Worm (Caenorhabditis elegans) whole organism, mixed stage, embryonic: ENCODE measurements around the gene slc-17.7.

Source experiments
- M03D4.4 ChIP-seq: sonication (generic microtip); optimal IDR thresholded peaks from 2 replicates; lab custom pipeline; 2017; ENCODE audit warnings: mild to moderate bottlenecking, missing genetic modification characterization, missing compliant biosample characterization
- bed-3 ChIP-seq: fragments of 200-800 bp; sonication (Bioruptor generic); optimal IDR thresholded peaks from 3 replicates; lab custom pipeline; 2018; ENCODE audit warnings: mild to moderate bottlenecking, missing genetic modification characterization, moderate library complexity, missing compliant biosample characterization
- ceh-39 ChIP-seq: fragments of 150-350 bp; optimal IDR thresholded peaks from 2 replicates; lab custom pipeline; 2014; ENCODE audit warnings: missing biosample characterization, missing genetic modification characterization
- ceh-43 ChIP-seq: fragments of 200-800 bp; sonication (Bioruptor generic); optimal IDR thresholded peaks from 2 replicates; lab custom pipeline; 2018; ENCODE audit warnings: mild to moderate bottlenecking, missing genetic modification characterization, moderate library complexity, missing compliant biosample characterization
- ceh-83 ChIP-seq: fragments of 200-800 bp; sonication (Bioruptor generic); optimal IDR thresholded peaks from 2 replicates; lab custom pipeline; 2018; ENCODE audit warnings: mild to moderate bottlenecking, missing genetic modification characterization, missing compliant biosample characterization
- ces-1 ChIP-seq: fragments of 150-350 bp; optimal IDR thresholded peaks from 2 replicates; lab custom pipeline; 2014; ENCODE audit warnings: missing biosample characterization, missing genetic modification reagents, missing genetic modification characterization
- cnd-1 ChIP-seq: fragments of 200-800 bp; sonication (Bioruptor generic); optimal IDR thresholded peaks from 2 replicates; lab custom pipeline; 2018; ENCODE audit warnings: mild to moderate bottlenecking, missing genetic modification characterization, missing compliant biosample characterization
- drap-1 ChIP-seq: fragments of 200-800 bp; sonication (Bioruptor generic); optimal IDR thresholded peaks from 3 replicates; lab custom pipeline; 2018; ENCODE audit warnings: mild to moderate bottlenecking, missing genetic modification characterization, missing compliant biosample characterization
- elt-1 ChIP-seq: sonication (generic microtip); optimal IDR thresholded peaks from 2 replicates; lab custom pipeline; 2017; ENCODE audit warnings: missing genetic modification characterization, mild to moderate bottlenecking, missing compliant biosample characterization, antibody characterized with exemption, moderate library complexity, borderline replicate concordance; ENCODE audit not compliant: insufficient read depth
- elt-3 ChIP-seq: fragments of 150-350 bp; optimal IDR thresholded peaks from 2 replicates; lab custom pipeline; 2014; ENCODE audit warnings: missing biosample characterization, missing genetic modification characterization
- flh-1 ChIP-seq: fragments of 200-800 bp; sonication (Bioruptor generic); optimal IDR thresholded peaks from 2 replicates; lab custom pipeline; 2018; ENCODE audit warnings: mild to moderate bottlenecking, missing genetic modification characterization, moderate library complexity, missing compliant biosample characterization
- ham-2 ChIP-seq: fragments of 200-800 bp; sonication (Bioruptor generic); optimal IDR thresholded peaks from 2 replicates; lab custom pipeline; 2018; ENCODE audit warnings: mild to moderate bottlenecking, missing genetic modification characterization, missing compliant biosample characterization
- hlh-1 ChIP-seq: fragments of 150-350 bp; optimal IDR thresholded peaks from 2 replicates; lab custom pipeline; 2014; ENCODE audit warnings: missing biosample characterization, missing genetic modification reagents, missing genetic modification characterization
- lin-13 ChIP-seq: fragments of 150-350 bp; optimal IDR thresholded peaks from 2 replicates; lab custom pipeline; 2014; ENCODE audit warnings: missing biosample characterization, missing genetic modification characterization
- lin-32 ChIP-seq: fragments of 200-800 bp; sonication (Bioruptor generic); optimal IDR thresholded peaks from 2 replicates; lab custom pipeline; 2018; ENCODE audit warnings: mild to moderate bottlenecking, missing genetic modification characterization, missing compliant biosample characterization
- lsy-2 ChIP-seq: fragments of 150-350 bp; optimal IDR thresholded peaks from 2 replicates; lab custom pipeline; 2014; ENCODE audit warnings: missing biosample characterization, missing genetic modification characterization
- mab-5 ChIP-seq: fragments of 150-350 bp; optimal IDR thresholded peaks from 2 replicates; lab custom pipeline; 2014; ENCODE audit warnings: missing biosample characterization, missing genetic modification characterization
- mep-1 ChIP-seq: fragments of 150-350 bp; optimal IDR thresholded peaks from 2 replicates; lab custom pipeline; 2017; ENCODE audit warnings: missing biosample characterization, missing genetic modification reagents, missing genetic modification characterization, inconsistent platforms
- mls-2 ChIP-seq: sonication (generic microtip); optimal IDR thresholded peaks from 2 replicates; lab custom pipeline; 2016; ENCODE audit warnings: mild to moderate bottlenecking, missing genetic modification characterization, moderate library complexity, missing compliant biosample characterization
- nhr-12 ChIP-seq: fragments of 150-350 bp; optimal IDR thresholded peaks from 2 replicates; lab custom pipeline; 2014; ENCODE audit warnings: missing biosample characterization, missing genetic modification characterization
- nhr-2 ChIP-seq: fragments of 150-350 bp; optimal IDR thresholded peaks from 2 replicates; lab custom pipeline; 2014; ENCODE audit warnings: missing biosample characterization, missing genetic modification characterization
- nhr-237 ChIP-seq: fragments of 150-350 bp; optimal IDR thresholded peaks from 2 replicates; lab custom pipeline; 2014; ENCODE audit warnings: missing biosample characterization, missing genetic modification characterization
- nhr-28 ChIP-seq: fragments of 150-350 bp; optimal IDR thresholded peaks from 2 replicates; lab custom pipeline; 2014; ENCODE audit warnings: missing biosample characterization, missing genetic modification characterization
- nhr-76 ChIP-seq: sonication (generic microtip); optimal IDR thresholded peaks from 2 replicates; lab custom pipeline; 2017; ENCODE audit warnings: missing biosample characterization, missing genetic modification characterization
- pha-4 ChIP-seq: fragments of 150-350 bp; optimal IDR thresholded peaks from 2 replicates; lab custom pipeline; 2018; ENCODE audit warnings: missing biosample characterization, missing genetic modification reagents, missing genetic modification characterization
- sem-2 ChIP-seq: fragments of 200-800 bp; sonication (Bioruptor generic); optimal IDR thresholded peaks from 2 replicates; lab custom pipeline; 2018; ENCODE audit warnings: mild to moderate bottlenecking, missing genetic modification characterization, missing compliant biosample characterization
- snpc-4 ChIP-seq: fragments of 150-350 bp; optimal IDR thresholded peaks from 2 replicates; lab custom pipeline; 2014; ENCODE audit warnings: missing biosample characterization, missing genetic modification characterization
- sptf-1 ChIP-seq: sonication (generic microtip); optimal IDR thresholded peaks from 2 replicates; lab custom pipeline; 2017; ENCODE audit warnings: mild to moderate bottlenecking, missing genetic modification characterization, moderate library complexity, missing compliant biosample characterization
- tbx-8 ChIP-seq: fragments of 200-800 bp; sonication (Bioruptor generic); optimal IDR thresholded peaks from 2 replicates; lab custom pipeline; 2018; ENCODE audit warnings: mild to moderate bottlenecking, missing genetic modification characterization, moderate library complexity, missing compliant biosample characterization
- unc-120 ChIP-seq: sonication (generic microtip); optimal IDR thresholded peaks from 2 replicates; lab custom pipeline; 2017; ENCODE audit warnings: missing genetic modification characterization, missing compliant biosample characterization; ENCODE audit not compliant: poor library complexity, severe bottlenecking
- unc-39 ChIP-seq: fragments of 150-350 bp; optimal IDR thresholded peaks from 2 replicates; lab custom pipeline; 2014; ENCODE audit warnings: missing biosample characterization, missing genetic modification characterization
- unc-62 ChIP-seq: fragments of 150-350 bp; optimal IDR thresholded peaks from 2 replicates; lab custom pipeline; 2014; ENCODE audit warnings: missing biosample characterization, missing genetic modification reagents, missing genetic modification characterization
- zip-8 ChIP-seq: fragments of 150-350 bp; optimal IDR thresholded peaks from 2 replicates; lab custom pipeline; 2014; ENCODE audit warnings: missing biosample characterization, missing genetic modification characterization

slc-17.7 gene

DNA sequence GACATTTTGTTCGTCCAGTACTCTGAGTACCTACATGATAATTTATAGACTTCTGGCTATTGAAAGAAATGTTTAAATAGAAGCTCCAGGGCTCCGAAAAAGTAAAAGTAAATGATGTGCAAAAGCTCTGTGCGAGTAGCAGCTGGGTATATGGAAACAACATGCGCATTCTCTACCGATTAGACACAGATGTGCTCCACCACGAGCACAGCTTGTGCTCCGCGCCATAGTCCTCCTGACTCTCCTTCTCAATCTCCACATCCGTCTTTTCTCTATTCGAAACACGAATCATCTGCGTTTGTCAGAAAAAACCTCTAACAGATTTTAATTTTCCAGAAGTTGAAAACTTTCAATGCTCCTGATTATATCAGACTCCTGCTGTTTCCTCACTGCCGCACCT, 17.2 kb upstream of the slc-17.7 start:
- TF ChIP-seq cnd-1 (tag; lab: Kevin White, UChicago), result no peak
- TF ChIP-seq nhr-2 (tag; lab: Kevin White, UChicago), result no peak
- no peak for TF ChIP-seq ces-1
- no peak for TF ChIP-seq pha-4 (tag; lab: Kevin White, UChicago)
- TF ChIP-seq hlh-1, result no peak
- no peak for TF ChIP-seq ceh-43 (GFP tag; lab: Kevin White, UChicago)
- no peak for TF ChIP-seq unc-39 (tag; lab: Kevin White, UChicago)
- no peak for TF ChIP-seq lin-32
- TF ChIP-seq unc-120, result no peak
- TF ChIP-seq mls-2 (tag; lab: Kevin White, UChicago), result no peak
- TF ChIP-seq bed-3 (GFP tag; lab: Kevin White, UChicago), result no peak
- no peak for TF ChIP-seq flh-1 (GFP tag; lab: Kevin White, UChicago)
- no peak for TF ChIP-seq nhr-12 (tag; lab: Kevin White, UChicago)
- no peak for TF ChIP-seq tbx-8 (GFP tag; lab: Kevin White, UChicago)
- no peak for TF ChIP-seq unc-62 (GFP tag; lab: Kevin White, UChicago)
- TF ChIP-seq snpc-4 (tag; lab: Kevin White, UChicago), result no peak
- no peak for TF ChIP-seq drap-1 (GFP tag; lab: Kevin White, UChicago)

DNA sequence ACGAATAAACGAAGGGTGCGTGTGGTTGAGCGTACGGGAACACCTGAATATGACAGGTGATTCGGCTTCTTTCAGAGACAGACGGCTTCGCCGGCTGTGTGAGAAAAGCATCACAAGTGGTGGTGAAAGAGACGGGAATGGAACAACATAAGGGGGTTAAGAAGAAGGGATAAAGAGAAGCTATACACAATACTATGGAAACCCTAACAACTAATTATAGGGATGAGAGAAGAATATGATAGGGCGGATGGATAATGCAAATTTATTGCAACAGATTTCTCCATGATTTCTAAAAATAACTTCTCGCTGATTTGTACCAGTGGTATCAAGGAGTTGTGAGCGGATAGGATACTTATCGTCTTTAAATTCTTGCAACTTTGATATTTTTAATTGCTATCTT, 15.8 kb upstream of the slc-17.7 start, which contains the start of gene hlh-10:
TSS of gene hlh-10 (minus strand) at position 101 of the 400 bp plus-strand sequence.
- TF ChIP-seq ceh-39 (no peak), elt-1 (no peak), lin-32 (no peak), unc-120 (no peak), ces-1 (no peak), mls-2 (tag; lab: Kevin White, UChicago) (no peak), sptf-1 (tag; lab: Kevin White, UChicago) (no peak), elt-3 (no peak), nhr-2 (tag; lab: Kevin White, UChicago) (no peak), bed-3 (GFP tag; lab: Kevin White, UChicago) (no peak), mep-1 (tag; lab: Kevin White, UChicago) (no peak), nhr-28 (tag; lab: Kevin White, UChicago) (no peak), nhr-237 (no peak), pha-4 (tag; lab: Kevin White, UChicago) (no peak)
- TF ChIP-seq, all 35 proteins: peak for 0

DNA sequence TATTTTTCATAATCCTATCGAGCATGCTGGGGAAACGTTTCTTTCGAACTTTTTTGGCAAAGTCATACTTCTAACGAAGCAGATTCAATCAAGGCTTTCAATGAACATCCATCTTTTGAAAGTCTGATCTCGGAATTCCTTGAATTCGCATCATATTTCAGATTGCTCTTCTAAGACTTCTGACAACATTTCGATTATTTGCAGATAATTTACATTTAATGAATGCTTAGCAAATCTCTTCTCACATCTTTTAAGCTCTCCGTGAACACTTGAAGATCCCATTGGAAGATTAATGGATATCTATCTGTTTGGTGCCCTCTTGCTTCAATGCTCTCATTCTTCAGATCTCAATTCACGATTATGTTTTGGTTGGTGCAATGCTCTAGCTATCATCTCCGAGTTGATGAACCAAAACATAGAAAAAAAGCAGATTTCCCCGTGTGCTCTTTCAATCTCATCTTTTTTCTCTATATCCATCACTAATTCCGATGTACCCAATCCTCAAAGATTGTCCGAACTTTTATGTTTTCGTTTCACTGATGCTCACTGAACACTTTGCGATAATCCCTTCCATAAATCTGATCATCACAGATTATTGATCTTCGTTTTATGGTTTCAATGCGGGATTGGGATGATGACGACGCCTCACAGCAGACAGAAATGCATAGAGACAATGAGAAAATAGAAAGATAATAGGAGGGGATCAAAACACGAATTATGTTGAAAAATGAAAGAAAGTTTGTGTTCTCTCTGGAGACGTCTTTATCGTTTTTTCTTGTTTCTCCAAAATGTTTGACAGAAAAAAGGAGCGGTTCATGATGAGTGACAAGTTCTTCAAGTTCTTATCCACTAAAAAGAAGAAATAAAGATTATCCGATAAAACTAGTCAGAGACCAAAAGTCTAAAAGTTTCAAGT, 8.1 kb upstream of the slc-17.7 start:
- no peak for TF ChIP-seq mls-2 (tag; lab: Kevin White, UChicago)
- no peak for TF ChIP-seq tbx-8 (GFP tag; lab: Kevin White, UChicago)
- TF ChIP-seq snpc-4 (tag; lab: Kevin White, UChicago), result no peak
- peak; percentile 63 for TF ChIP-seq unc-62 (GFP tag; lab: Kevin White, UChicago)
- TF ChIP-seq unc-120, result peak; percentile 5
- TF ChIP-seq mab-5, result peak; percentile 14
- TF ChIP-seq, all 35 proteins: peak for 3

DNA sequence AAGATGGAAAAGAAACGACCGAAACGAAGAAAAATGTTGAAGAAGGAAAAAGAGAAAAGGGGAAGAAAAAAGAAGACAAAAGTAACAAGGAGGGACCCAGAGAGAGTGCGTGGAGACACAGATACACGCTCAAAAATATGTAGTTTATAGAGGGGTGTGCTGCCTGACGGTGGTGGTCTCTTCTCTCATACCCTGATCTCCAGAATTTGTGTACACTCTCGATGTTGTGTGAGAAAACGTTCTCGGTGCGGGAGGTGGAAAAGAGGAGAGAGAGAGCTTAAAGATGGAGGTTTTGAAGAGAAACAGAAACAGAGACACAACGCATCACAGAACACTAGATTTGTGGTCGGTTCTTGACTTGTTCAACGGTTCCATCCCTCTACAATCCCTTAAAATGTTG, 7.3 kb upstream of the slc-17.7 start:
- TF ChIP-seq ceh-83 (GFP tag; lab: Kevin White, UChicago) (peak; percentile 17), flh-1 (GFP tag; lab: Kevin White, UChicago) (no peak), mab-5 (no peak), sptf-1 (tag; lab: Kevin White, UChicago) (peak; percentile 65), hlh-1 (peak; percentile 67), sem-2 (GFP tag; lab: Kevin White, UChicago) (no peak), nhr-12 (tag; lab: Kevin White, UChicago) (no peak), bed-3 (GFP tag; lab: Kevin White, UChicago) (no peak), unc-120 (peak; percentile 49), lsy-2 (tag; lab: Kevin White, UChicago) (peak; percentile 7), pha-4 (tag; lab: Kevin White, UChicago) (peak; percentile 10), ham-2 (no peak), mep-1 (tag; lab: Kevin White, UChicago) (peak; percentile 52), ceh-39 (no peak), nhr-76 (tag; lab: Kevin White, UChicago) (no peak), M03D4.4 (peak; percentile 40), mls-2 (tag; lab: Kevin White, UChicago) (peak; percentile 72), unc-62 (GFP tag; lab: Kevin White, UChicago) (peak; percentile 42), nhr-237 (peak; percentile 44), snpc-4 (tag; lab: Kevin White, UChicago) (no peak), tbx-8 (GFP tag; lab: Kevin White, UChicago) (no peak), unc-39 (tag; lab: Kevin White, UChicago) (no peak), ceh-43 (GFP tag; lab: Kevin White, UChicago) (no peak), ces-1 (peak; percentile 47), lin-13 (tag; lab: Kevin White, UChicago) (no peak), zip-8 (tag; lab: Kevin White, UChicago) (no peak)
